Fruit fly (Drosophila melanogaster): ENCODE results near the gene Crg-1.

dm6 chrX:3819470-3819869, 26.4 kb downstream of the Crg-1 start:
- TF ChIP-seq insv (optimal IDR thresholded peaks at IDR 0.05) (no peak), psq (optimal IDR thresholded peaks at IDR 0.05) (no peak), Myc (optimal IDR thresholded peaks at IDR 0.05) (no peak)

Measured in Kc167 (cell line).